Fruit fly (Drosophila melanogaster): ENCODE results near the gene CG34273.

CG34273 gene

DNA sequence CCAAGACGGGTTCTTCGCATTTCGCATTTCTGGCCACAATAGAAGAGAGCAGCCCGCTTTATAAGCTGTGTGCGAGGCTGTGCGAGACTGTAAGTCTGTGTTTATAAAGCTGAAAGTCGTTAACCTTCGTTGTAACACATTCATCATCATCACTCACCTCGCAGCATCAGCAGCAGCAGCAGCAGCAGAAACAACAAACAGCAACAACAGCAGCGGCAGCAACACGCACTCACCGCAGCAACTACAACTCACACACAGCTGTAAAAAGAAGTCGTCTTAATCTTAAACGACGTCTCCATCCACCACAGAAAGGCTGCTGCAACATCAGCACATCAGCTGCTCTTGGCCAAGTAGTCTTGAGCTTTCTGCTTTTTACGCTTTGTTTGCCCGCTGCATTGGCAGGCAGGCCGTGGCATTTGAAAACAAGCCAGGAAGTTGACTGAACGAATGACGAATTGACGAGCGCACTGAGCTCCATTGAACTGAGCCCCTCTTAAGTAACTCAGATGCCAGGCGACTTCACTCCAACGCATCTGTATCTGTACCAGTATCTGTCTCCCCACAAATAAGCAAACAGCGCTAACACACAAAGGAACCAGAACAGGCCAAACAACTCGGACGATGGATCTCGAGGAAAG is 48.1 kb upstream of the CG34273 start (continued):
- TF ChIP-seq CG31388 (GFP tag; optimal IDR thresholded peaks at IDR 0.05) (no peak), Bteb2 (GFP tag; optimal IDR thresholded peaks at IDR 0.05) (no peak), slbo (GFP tag; IDR thresholded peaks at IDR 0.05) (no peak), Ets65A (GFP tag) (peak; percentile 65), nmo (GFP tag; optimal IDR thresholded peaks at IDR 0.05) (no peak)

- TF ChIP-seq seq (GFP tag; IDR thresholded peaks at IDR 0.05) (no peak), Vsx1 (GFP tag; optimal IDR thresholded peaks at IDR 0.05) (peak; percentile 20), CG6683 (GFP tag; optimal IDR thresholded peaks at IDR 0.05) (no peak), zfh2 (GFP tag; optimal IDR thresholded peaks at IDR 0.05) (no peak), CG1024 (GFP tag; IDR thresholded peaks at IDR 0.05) (peak; percentile 44; the same call in 1 of the 2 replicates), CG8388 (GFP tag; optimal IDR thresholded peaks at IDR 0.05) (peak; percentile 56), CG7963 (GFP tag; IDR thresholded peaks at IDR 0.05; ENCODE audit: partially characterized antibody) (no peak), GATAe (GFP tag; conservative IDR thresholded peaks at IDR 0.05) (no peak), CG34422 (GFP tag; IDR thresholded peaks at IDR 0.05) (peak; percentile 58; the same call in 2 of the 3 replicates), slou (GFP tag; optimal IDR thresholded peaks at IDR 0.05) (no peak), ranshi (GFP tag; IDR thresholded peaks at IDR 0.05) (peak; percentile 51; the same call in 1 of the 2 replicates), ssp (GFP tag; IDR thresholded peaks at IDR 0.05) (peak; percentile 58), org-1 (GFP tag; optimal IDR thresholded peaks at IDR 0.05) (peak; percentile 34), lmd (GFP tag; IDR thresholded peaks at IDR 0.05) (peak; percentile 68), CG32772 (GFP tag; IDR thresholded peaks at IDR 0.05) (no peak), Dp (GFP tag; optimal IDR thresholded peaks at IDR 0.05) (no peak), nom (GFP tag; optimal IDR thresholded peaks at IDR 0.05) (no peak), E2f1 (GFP tag; IDR thresholded peaks at IDR 0.05) (peak; percentile 45; the same call in 1 of the 2 replicates), Dfd (GFP tag; optimal IDR thresholded peaks at IDR 0.05) (no peak), CG11504 (tag; optimal IDR thresholded peaks at IDR 0.05) (peak; percentile 78), schlank (tag; optimal IDR thresholded peaks at IDR 0.05) (no peak), CG13296 (GFP tag; optimal IDR thresholded peaks at IDR 0.05) (no peak), crp (GFP tag; optimal IDR thresholded peaks at IDR 0.05) (no peak), chif (GFP tag; optimal IDR thresholded peaks at IDR 0.05) (peak; percentile 42 to 62), knrl (GFP tag; IDR thresholded peaks at IDR 0.05; ENCODE audit: partially characterized antibody) (no peak), CG10147 (GFP tag; optimal IDR thresholded peaks at IDR 0.05) (no peak), ttk (GFP tag; IDR thresholded peaks at IDR 0.05) (no peak), CG14050 (GFP tag; IDR thresholded peaks at IDR 0.05) (no peak), chm (GFP tag; IDR thresholded peaks at IDR 0.05) (no peak), amos (GFP tag; IDR thresholded peaks at IDR 0.05; ENCODE audit: partially characterized antibody) (no peak), CG4707 (GFP tag; optimal IDR thresholded peaks at IDR 0.05) (peak; percentile 35), CG8359 (GFP tag; optimal IDR thresholded peaks at IDR 0.05; ENCODE audit: borderline replicate concordance) (peak; percentile 36), Fer1 (GFP tag; optimal IDR thresholded peaks at IDR 0.05) (peak; percentile 33), CG1602 (GFP tag; optimal IDR thresholded peaks at IDR 0.05) (peak; percentile 16), CG11560 (tag; IDR thresholded peaks at IDR 0.05) (no peak), CG17829 (tag; optimal IDR thresholded peaks at IDR 0.05) (peak; percentile 83), nerfin-1 (tag; optimal IDR thresholded peaks at IDR 0.05) (peak; percentile 43), yki (optimal IDR thresholded peaks at IDR 0.05) (no peak), gcm (GFP tag; optimal IDR thresholded peaks at IDR 0.05) (peak; percentile 60), ac (GFP tag; optimal IDR thresholded peaks at IDR 0.05) (no peak), corto (GFP tag; optimal IDR thresholded peaks at IDR 0.05) (no peak), CG16813 (GFP tag; IDR thresholded peaks at IDR 0.05; ENCODE audit: partially characterized antibody) (no peak), Hsf (GFP tag; optimal IDR thresholded peaks at IDR 0.05) (peak; percentile 44), ato (GFP tag; IDR thresholded peaks at IDR 0.05; ENCODE audit: partially characterized antibody) (no peak)
Measured at dm6 chr3R:14469724-14470123, 47.1 kb upstream of the CG34273 start.
